In genomic region chr3L:8823730-8824374, dm6 we compare ENCODE assay signal across 2 fruit fly cellular contexts.
TF ChIP-seq lines count a peak whose summit lies in the region.

No protein-coding gene starts in this region.

TF ChIP-seq in whole organism, embryonic, 481 proteins besides CTCF, POLR2A, EP300 and RAD21 (continued from another document and continues in another):
- no peak for TF ChIP-seq CG8281 (tag; optimal IDR thresholded peaks at IDR 0.05; lab: Kevin White, UChicago)
- TF ChIP-seq CG18764 (GFP tag; optimal IDR thresholded peaks at IDR 0.05; lab: Kevin White, UChicago), result no peak
- TF ChIP-seq emc (GFP tag; optimal IDR thresholded peaks at IDR 0.05; lab: Kevin White, UChicago), result no peak
- no peak for TF ChIP-seq sd (tag; optimal IDR thresholded peaks at IDR 0.05; lab: Kevin White, UChicago)
- TF ChIP-seq B-H2 (GFP tag; optimal IDR thresholded peaks at IDR 0.05; lab: Kevin White, UChicago), result no peak
- TF ChIP-seq fru (optimal IDR thresholded peaks at IDR 0.05; lab: Kevin White, UChicago), result no peak
- TF ChIP-seq CG7372 (GFP tag; IDR thresholded peaks at IDR 0.05; lab: Robert Waterston, UW), result no peak
- TF ChIP-seq CG32772 (GFP tag; IDR thresholded peaks at IDR 0.05; lab: Robert Waterston, UW), result 0 out of 2 replicates have a peak, but pooled peaks have one; percentile 46
- TF ChIP-seq crc (GFP tag; optimal IDR thresholded peaks at IDR 0.05; lab: Kevin White, UChicago), result no peak
- TF ChIP-seq Dfd (GFP tag; optimal IDR thresholded peaks at IDR 0.05; lab: Kevin White, UChicago), result no peak
- peak; percentile 37 for TF ChIP-seq CG2202 (tag; optimal IDR thresholded peaks at IDR 0.05; lab: Kevin White, UChicago)
- no peak for TF ChIP-seq Hr39 (optimal IDR thresholded peaks at IDR 0.05; lab: Kevin White, UChicago)
- no peak for TF ChIP-seq CG6254 (GFP tag; optimal IDR thresholded peaks at IDR 0.05; lab: Kevin White, UChicago)
- TF ChIP-seq CG9727 (GFP tag; optimal IDR thresholded peaks at IDR 0.05; lab: Kevin White, UChicago), result peak; percentile 35
- no peak for TF ChIP-seq CrebB (tag; optimal IDR thresholded peaks at IDR 0.05; lab: Kevin White, UChicago)
- peak in 1 of 2 experiments; percentile 37 for TF ChIP-seq Pdp1 (GFP tag; optimal IDR thresholded peaks at IDR 0.05; lab: Kevin White, UChicago)
- TF ChIP-seq Nf-YA (GFP tag; IDR thresholded peaks at IDR 0.05; lab: Robert Waterston, UW), result no peak
- no peak for TF ChIP-seq CG10267 (tag; optimal IDR thresholded peaks at IDR 0.05; lab: Kevin White, UChicago)
- no peak for TF ChIP-seq Bgb (GFP tag; IDR thresholded peaks at IDR 0.05; lab: Robert Waterston, UW; ENCODE audit: partially characterized antibody)
- no peak for TF ChIP-seq vfl (GFP tag; optimal IDR thresholded peaks at IDR 0.05; lab: Kevin White, UChicago)
- TF ChIP-seq Nf-YC (tag; optimal IDR thresholded peaks at IDR 0.05; lab: Kevin White, UChicago), result no peak
- TF ChIP-seq CG3065 (GFP tag; optimal IDR thresholded peaks at IDR 0.05; lab: Kevin White, UChicago), result no peak
- TF ChIP-seq ATbp (GFP tag; optimal IDR thresholded peaks at IDR 0.05; lab: Kevin White, UChicago), result no peak
- no peak for TF ChIP-seq ems (GFP tag; optimal IDR thresholded peaks at IDR 0.05; lab: Kevin White, UChicago)
- TF ChIP-seq CG17568 (GFP tag; optimal IDR thresholded peaks at IDR 0.05; lab: Kevin White, UChicago), result no peak
- TF ChIP-seq ci (GFP tag; IDR thresholded peaks at IDR 0.05; lab: Robert Waterston, UW), result peak; percentile 60; the same call in 2 of the 3 replicates
- TF ChIP-seq CG15269 (tag; optimal IDR thresholded peaks at IDR 0.05; lab: Kevin White, UChicago), result peak; percentile 34
- TF ChIP-seq CG18619 (GFP tag; optimal IDR thresholded peaks at IDR 0.05; lab: Kevin White, UChicago), result peak; percentile 1
- TF ChIP-seq zfh2 (GFP tag; optimal IDR thresholded peaks at IDR 0.05; lab: Kevin White, UChicago), result no peak
- no peak for TF ChIP-seq grn (GFP tag; optimal IDR thresholded peaks at IDR 0.05; lab: Kevin White, UChicago)
- no peak for TF ChIP-seq pros (GFP tag; optimal IDR thresholded peaks at IDR 0.05; lab: Kevin White, UChicago)
- peak; percentile 3 to 48 for TF ChIP-seq dpn (GFP tag; optimal IDR thresholded peaks at IDR 0.05; lab: Kevin White, UChicago)
- peak; percentile 24; the same call in 1 of the 2 replicates for TF ChIP-seq CG8765 (GFP tag; IDR thresholded peaks at IDR 0.05; lab: Robert Waterston, UW)
- no peak for TF ChIP-seq Sry-δ (GFP tag; optimal IDR thresholded peaks at IDR 0.05; lab: Kevin White, UChicago)
- no peak for TF ChIP-seq Dref (GFP tag; IDR thresholded peaks at IDR 0.05; lab: Robert Waterston, UW)
- TF ChIP-seq CG4404 (GFP tag; IDR thresholded peaks at IDR 0.05; lab: Robert Waterston, UW), result no peak
- TF ChIP-seq fd64A (GFP tag; optimal IDR thresholded peaks at IDR 0.05; lab: Kevin White, UChicago), result peak; percentile 20
- TF ChIP-seq Atf6 (GFP tag; IDR thresholded peaks at IDR 0.05; lab: Robert Waterston, UW), result 0 out of 2 replicates have a peak, but pooled peaks have one; percentile 29
- peak; percentile 20 for TF ChIP-seq Sox100B (GFP tag; optimal IDR thresholded peaks at IDR 0.05; lab: Kevin White, UChicago)
- no peak for TF ChIP-seq zf30C (GFP tag; optimal IDR thresholded peaks at IDR 0.05; lab: Kevin White, UChicago)
- TF ChIP-seq al (GFP tag; IDR thresholded peaks at IDR 0.05; lab: Robert Waterston, UW), result no peak
- TF ChIP-seq stc (GFP tag; IDR thresholded peaks at IDR 0.05; lab: Robert Waterston, UW), result no peak
- TF ChIP-seq Hey (tag; optimal IDR thresholded peaks at IDR 0.05; lab: Kevin White, UChicago), result no peak
- TF ChIP-seq bigmax (GFP tag; optimal IDR thresholded peaks at IDR 0.05; lab: Kevin White, UChicago), result no peak
- peak; percentile 14; the same call in 1 of the 2 replicates for TF ChIP-seq Rfx (GFP tag; IDR thresholded peaks at IDR 0.05; lab: Robert Waterston, UW)
- TF ChIP-seq Dbx (GFP tag; IDR thresholded peaks at IDR 0.05; lab: Robert Waterston, UW), result no peak
- no peak for TF ChIP-seq gcm2 (GFP tag; optimal IDR thresholded peaks at IDR 0.05; lab: Kevin White, UChicago)
- no peak for TF ChIP-seq Deaf1 (tag; optimal IDR thresholded peaks at IDR 0.05; lab: Kevin White, UChicago)
- peak; percentile 26 for TF ChIP-seq Mad (GFP tag; optimal IDR thresholded peaks at IDR 0.05; lab: Kevin White, UChicago)
- peak; percentile 48 to 64 for TF ChIP-seq chif (GFP tag; optimal IDR thresholded peaks at IDR 0.05; lab: Kevin White, UChicago)
- TF ChIP-seq CG16815 (GFP tag; optimal IDR thresholded peaks at IDR 0.05; lab: Kevin White, UChicago), result no peak
- peak; percentile 22 for TF ChIP-seq Side (GFP tag; optimal IDR thresholded peaks at IDR 0.05; lab: Kevin White, UChicago)
- TF ChIP-seq Dll (GFP tag; IDR thresholded peaks at IDR 0.05; lab: Robert Waterston, UW; ENCODE audit: partially characterized antibody), result no peak
- no peak for TF ChIP-seq HLH4C (GFP tag; IDR thresholded peaks at IDR 0.05; lab: Robert Waterston, UW; ENCODE audit: partially characterized antibody)
- peak; percentile 15 for TF ChIP-seq oc (tag; optimal IDR thresholded peaks at IDR 0.05; lab: Kevin White, UChicago)
- TF ChIP-seq Xrp1 (GFP tag; IDR thresholded peaks at IDR 0.05; lab: Robert Waterston, UW), result peak; percentile 72; the same call in 1 of the 2 replicates
- TF ChIP-seq nerfin-2 (GFP tag; IDR thresholded peaks at IDR 0.05; lab: Robert Waterston, UW; ENCODE audit: partially characterized antibody), result no peak
- TF ChIP-seq dm (GFP tag; optimal IDR thresholded peaks at IDR 0.05; lab: Kevin White, UChicago), result no peak
- peak; percentile 17 for TF ChIP-seq CG9437 (GFP tag; optimal IDR thresholded peaks at IDR 0.05; lab: Kevin White, UChicago)
- TF ChIP-seq CG42726 (GFP tag; IDR thresholded peaks at IDR 0.05; lab: Robert Waterston, UW; ENCODE audit: partially characterized antibody), result no peak
- TF ChIP-seq CG12299 (tag; optimal IDR thresholded peaks at IDR 0.05; lab: Kevin White, UChicago), result no peak
- peak; percentile 53 for TF ChIP-seq CG13424 (tag; optimal IDR thresholded peaks at IDR 0.05; lab: Kevin White, UChicago)
- no peak for TF ChIP-seq pb (GFP tag; optimal IDR thresholded peaks at IDR 0.05; lab: Kevin White, UChicago)
- peak; percentile 61 for TF ChIP-seq CG1603 (tag; optimal IDR thresholded peaks at IDR 0.05; lab: Kevin White, UChicago)
- peak; percentile 66; the same call in 1 of the 3 replicates for TF ChIP-seq CG34422 (GFP tag; IDR thresholded peaks at IDR 0.05; lab: Robert Waterston, UW)
- TF ChIP-seq CG3838 (GFP tag; optimal IDR thresholded peaks at IDR 0.05; lab: Kevin White, UChicago), result no peak

TF ChIP-seq in whole organism, prepupa, 60 proteins besides CTCF, POLR2A, EP300 and RAD21 (continued from another document):
- TF ChIP-seq Hr4 (GFP tag; optimal IDR thresholded peaks at IDR 0.05; lab: Kevin White, UChicago), result peak; percentile 41
- TF ChIP-seq ss (GFP tag; optimal IDR thresholded peaks at IDR 0.05; lab: Kevin White, UChicago), result peak; percentile 76 to 81
- TF ChIP-seq esn (GFP tag; optimal IDR thresholded peaks at IDR 0.05; lab: Kevin White, UChicago), result peak; percentile 57
- peak; percentile 83 for TF ChIP-seq acj6 (GFP tag; optimal IDR thresholded peaks at IDR 0.05; lab: Kevin White, UChicago)
- peak; percentile 39; the same call in 1 of the 2 replicates for TF ChIP-seq CG15336 (GFP tag; IDR thresholded peaks at IDR 0.05; lab: Robert Waterston, UW)
- peak; percentile 38 for TF ChIP-seq CG7368 (GFP tag; optimal IDR thresholded peaks at IDR 0.05; lab: Kevin White, UChicago)
- TF ChIP-seq eg (GFP tag; IDR thresholded peaks at IDR 0.05; lab: Robert Waterston, UW), result peak; percentile 71
- no peak for TF ChIP-seq CG11902 (GFP tag; optimal IDR thresholded peaks at IDR 0.05; lab: Kevin White, UChicago)
- TF ChIP-seq Blimp-1 (GFP tag; optimal IDR thresholded peaks at IDR 0.05; lab: Kevin White, UChicago), result no peak
- peak; percentile 73 for TF ChIP-seq Hr39 (GFP tag; optimal IDR thresholded peaks at IDR 0.05; lab: Kevin White, UChicago)
- peak; percentile 53 for TF ChIP-seq CG32006 (GFP tag; optimal IDR thresholded peaks at IDR 0.05; lab: Kevin White, UChicago)
- peak; percentile 61 for TF ChIP-seq CG10669 (GFP tag; optimal IDR thresholded peaks at IDR 0.05; lab: Kevin White, UChicago)
- peak; percentile 87 for TF ChIP-seq Eip78C (GFP tag; lab: Kevin White, UChicago)
- TF ChIP-seq Sox102F (GFP tag; optimal IDR thresholded peaks at IDR 0.05; lab: Kevin White, UChicago), result peak; percentile 50
- TF ChIP-seq fd85E (GFP tag; optimal IDR thresholded peaks at IDR 0.05; lab: Kevin White, UChicago), result no peak
- peak; percentile 51 for TF ChIP-seq Eip75B (GFP tag; optimal IDR thresholded peaks at IDR 0.05; lab: Kevin White, UChicago)
- no peak for TF ChIP-seq CG6276 (GFP tag; optimal IDR thresholded peaks at IDR 0.05; lab: Kevin White, UChicago)
- peak; percentile 22 for TF ChIP-seq CG4318 (GFP tag; optimal IDR thresholded peaks at IDR 0.05; lab: Kevin White, UChicago)
- TF ChIP-seq salr (GFP tag; optimal IDR thresholded peaks at IDR 0.05; lab: Kevin White, UChicago), result peak; percentile 67 to 83
- TF ChIP-seq Gug (GFP tag; IDR thresholded peaks at IDR 0.05; lab: Robert Waterston, UW), result peak; percentile 53; the same call in 1 of the 2 replicates
- peak; percentile 47 for TF ChIP-seq Smox (GFP tag; optimal IDR thresholded peaks at IDR 0.05; lab: Kevin White, UChicago)
- peak; percentile 79 for TF ChIP-seq CG8632 (GFP tag; optimal IDR thresholded peaks at IDR 0.05; lab: Kevin White, UChicago)
- peak; percentile 71 for TF ChIP-seq CG31627 (GFP tag; optimal IDR thresholded peaks at IDR 0.05; lab: Kevin White, UChicago)
- peak; percentile 86 for TF ChIP-seq CG6163 (GFP tag; IDR thresholded peaks at IDR 0.05; lab: Robert Waterston, UW)
- peak; percentile 69 for TF ChIP-seq dsx (GFP tag; optimal IDR thresholded peaks at IDR 0.05; lab: Kevin White, UChicago; ENCODE audit: poor library complexity, severe bottlenecking)
- peak; percentile 48 for TF ChIP-seq cyc (GFP tag; optimal IDR thresholded peaks at IDR 0.05; lab: Kevin White, UChicago)
- TF ChIP-seq CG6792 (GFP tag; optimal IDR thresholded peaks at IDR 0.05; lab: Kevin White, UChicago), result peak; percentile 63
- peak; percentile 78 for TF ChIP-seq Ets96B (tag; optimal IDR thresholded peaks at IDR 0.05; lab: Kevin White, UChicago)
- TF ChIP-seq Lpt (GFP tag; optimal IDR thresholded peaks at IDR 0.05; lab: Kevin White, UChicago), result peak; percentile 11
- peak; percentile 66 for TF ChIP-seq CG10631 (GFP tag; optimal IDR thresholded peaks at IDR 0.05; lab: Kevin White, UChicago)
- peak; percentile 35 for TF ChIP-seq topi (GFP tag; optimal IDR thresholded peaks at IDR 0.05; lab: Kevin White, UChicago)
- peak; percentile 60; the same call in 2 of the 3 replicates for TF ChIP-seq CG8119 (GFP tag; IDR thresholded peaks at IDR 0.05; lab: Robert Waterston, UW)
- TF ChIP-seq Met (GFP tag; optimal IDR thresholded peaks at IDR 0.05; lab: Kevin White, UChicago), result peak; percentile 55
- TF ChIP-seq CG8319 (GFP tag; optimal IDR thresholded peaks at IDR 0.05; lab: Kevin White, UChicago), result peak; percentile 30
- TF ChIP-seq CG6808 (GFP tag; optimal IDR thresholded peaks at IDR 0.05; lab: Kevin White, UChicago), result peak; percentile 78
- no peak for TF ChIP-seq vri (GFP tag; optimal IDR thresholded peaks at IDR 0.05; lab: Kevin White, UChicago)
